Fruit fly (Drosophila melanogaster) whole organism, prepupa: Measurements from ENCODE around the gene CG33523.

Experiments
- CG11294 ChIP-seq: fragments of 200-800 bp; sonication (Bioruptor generic); IDR thresholded peaks from 2 replicates; pipeline ENCODE4 v1.3.6; 2022; ENCODE audit warnings: missing biosample characterization, missing genetic modification characterization
- CG6854 ChIP-seq: fragments of 200-800 bp; sonication (Bioruptor generic); optimal IDR thresholded peaks from 2 replicates; lab custom pipeline; 2017; ENCODE audit warnings: missing biosample characterization, mild to moderate bottlenecking, missing genetic modification characterization
- CG8632 ChIP-seq: fragments of 200-800 bp; sonication (Bioruptor generic); optimal IDR thresholded peaks from 3 replicates; lab custom pipeline; 2016; ENCODE audit warnings: missing biosample characterization, missing genetic modification characterization
- dsx ChIP-seq: fragments of 200-800 bp; optimal IDR thresholded peaks from 3 replicates; lab custom pipeline; 2019; ENCODE audit warnings: missing biosample characterization, mild to moderate bottlenecking, missing genetic modification characterization, moderate library complexity; ENCODE audit not compliant: poor library complexity, severe bottlenecking
- salr ChIP-seq, 2 experiments: fragments of 200-800 bp; sonication (Bioruptor generic); optimal IDR thresholded peaks; 3 replicates each; lab custom pipeline; 2016 to 2018; ENCODE audit warnings: missing biosample characterization in 2 of 2, missing genetic modification characterization in 2 of 2, mild to moderate bottlenecking in 1 of 2

DNA sequence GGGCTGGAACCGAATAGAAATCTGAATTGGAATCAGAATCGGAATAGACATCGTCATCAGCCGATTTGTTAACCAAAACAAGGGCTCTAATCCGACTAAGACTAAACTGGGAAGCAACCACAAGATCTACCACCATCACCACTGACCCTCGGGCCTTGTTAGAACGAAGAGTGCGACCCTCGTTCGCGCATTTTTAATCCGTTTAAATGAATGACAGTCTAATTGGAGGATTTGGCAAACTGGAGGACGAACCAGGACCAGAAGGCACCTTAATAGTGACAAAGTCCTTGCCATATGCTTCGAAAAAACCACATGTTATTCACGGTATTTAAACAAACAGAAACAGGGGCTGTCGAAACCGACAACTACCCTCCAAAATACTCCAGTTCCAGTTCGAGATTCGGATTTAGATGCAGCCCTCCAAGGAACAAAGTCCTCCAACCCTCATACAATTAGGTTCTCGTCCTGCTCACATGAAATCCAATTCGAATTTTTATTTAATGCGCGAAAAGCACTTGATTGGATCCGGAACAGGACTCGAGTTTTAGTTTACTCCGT is 44.8 kb upstream of the CG33523 start:
- TF ChIP-seq salr (GFP tag; optimal IDR thresholded peaks at IDR 0.05; lab: Kevin White, UChicago) (no peak), CG8632 (GFP tag; lab: Kevin White, UChicago) (no peak), CG6854 (no peak), dsx (GFP tag; lab: Kevin White, UChicago) (no peak), CG11294 (no peak)
